Worm (Caenorhabditis elegans) whole organism, late embryonic: ENCODE data around the gene dct-7.

Source experiments
- C38D4.7 ChIP-seq: fragments of 200-800 bp; sonication (Bioruptor generic); optimal IDR thresholded peaks from 2 replicates; lab custom pipeline; 2018; ENCODE audit warnings: mild to moderate bottlenecking, missing genetic modification characterization, moderate library complexity, missing compliant biosample characterization
- K09A11.1 ChIP-seq: sonication (generic microtip); optimal IDR thresholded peaks from 2 replicates; lab custom pipeline; 2017; ENCODE audit warnings: antibody characterized with exemption, mild to moderate bottlenecking, missing genetic modification characterization, missing compliant biosample characterization; ENCODE audit not compliant: insufficient read depth
- T23F11.4 ChIP-seq: fragments of 200-800 bp; sonication (Bioruptor generic); optimal IDR thresholded peaks from 2 replicates; lab custom pipeline; 2018; ENCODE audit warnings: mild to moderate bottlenecking, missing genetic modification characterization, missing compliant biosample characterization
- Y22D7AL.16 ChIP-seq: sonication (generic microtip); optimal IDR thresholded peaks from 2 replicates; lab custom pipeline; 2016; ENCODE audit warnings: missing genetic modification characterization, missing compliant biosample characterization
- ceh-2 ChIP-seq: sonication (generic microtip); optimal IDR thresholded peaks from 2 replicates; lab custom pipeline; 2016; ENCODE audit warnings: missing genotype, missing genetic modification characterization, missing compliant biosample characterization
- ceh-30 ChIP-seq: fragments of 150-350 bp; optimal IDR thresholded peaks from 2 replicates; lab custom pipeline; 2014; ENCODE audit warnings: missing biosample characterization, missing genetic modification characterization
- ceh-31 ChIP-seq: sonication (generic microtip); optimal IDR thresholded peaks from 2 replicates; lab custom pipeline; 2016; ENCODE audit warnings: missing genetic modification characterization, missing compliant biosample characterization
- ceh-45 ChIP-seq: fragments of 200-800 bp; sonication (Bioruptor generic); IDR thresholded peaks from 2 replicates; pipeline ENCODE4 v1.3.6; 2022; ENCODE audit warnings: missing genetic modification reagents, missing genetic modification characterization, missing compliant biosample characterization
- ceh-48 ChIP-seq: sonication (generic microtip); optimal IDR thresholded peaks from 2 replicates; lab custom pipeline; 2016; ENCODE audit warnings: missing genetic modification characterization, inconsistent platforms, missing compliant biosample characterization
- ceh-9 ChIP-seq: sonication (generic microtip); optimal IDR thresholded peaks from 2 replicates; lab custom pipeline; 2016; ENCODE audit warnings: mild to moderate bottlenecking, missing genetic modification characterization, inconsistent platforms, missing compliant biosample characterization
- dve-1 ChIP-seq: sonication (generic microtip); optimal IDR thresholded peaks from 2 replicates; lab custom pipeline; 2017; ENCODE audit warnings: antibody characterized with exemption, mild to moderate bottlenecking, missing genetic modification characterization, missing compliant biosample characterization
- elt-2 ChIP-seq: sonication (generic microtip); optimal IDR thresholded peaks from 2 replicates; lab custom pipeline; 2016; ENCODE audit warnings: missing genetic modification reagents, missing genetic modification characterization, missing compliant biosample characterization
- ets-4 ChIP-seq: sonication (generic microtip); optimal IDR thresholded peaks from 2 replicates; lab custom pipeline; 2016; ENCODE audit warnings: missing genetic modification characterization, missing compliant biosample characterization
- eyg-1 ChIP-seq: sonication (generic microtip); optimal IDR thresholded peaks from 2 replicates; lab custom pipeline; 2016; ENCODE audit warnings: missing genotype, missing genetic modification characterization, missing compliant biosample characterization
- fkh-10 ChIP-seq: fragments of 150-350 bp; optimal IDR thresholded peaks from 2 replicates; lab custom pipeline; 2014; ENCODE audit warnings: missing biosample characterization, missing genetic modification reagents, missing genetic modification characterization
- gmeb-2 ChIP-seq: sonication (generic microtip); optimal IDR thresholded peaks from 2 replicates; lab custom pipeline; 2016; ENCODE audit warnings: missing genetic modification characterization, inconsistent platforms, missing compliant biosample characterization
- hlh-30 ChIP-seq: sonication (generic microtip); optimal IDR thresholded peaks from 2 replicates; lab custom pipeline; 2017; ENCODE audit warnings: antibody characterized with exemption, missing genetic modification characterization, missing compliant biosample characterization; ENCODE audit not compliant: insufficient read depth
- hlh-8 ChIP-seq: sonication (generic microtip); optimal IDR thresholded peaks from 2 replicates; lab custom pipeline; 2016; ENCODE audit warnings: missing genotype, missing genetic modification characterization, missing compliant biosample characterization
- lim-6 ChIP-seq: sonication (generic microtip); optimal IDR thresholded peaks from 2 replicates; lab custom pipeline; 2016; ENCODE audit warnings: missing genetic modification characterization, missing compliant biosample characterization
- madf-2 ChIP-seq: sonication (generic microtip); optimal IDR thresholded peaks from 2 replicates; lab custom pipeline; 2017; ENCODE audit warnings: missing genetic modification characterization, missing compliant biosample characterization
- mec-3 ChIP-seq: sonication (generic microtip); optimal IDR thresholded peaks from 2 replicates; lab custom pipeline; 2016; ENCODE audit warnings: borderline replicate concordance, missing genetic modification characterization, missing compliant biosample characterization
- npax-4 ChIP-seq: sonication (generic microtip); optimal IDR thresholded peaks from 2 replicates; lab custom pipeline; 2016; ENCODE audit warnings: missing genetic modification characterization, missing compliant biosample characterization
- pag-3 ChIP-seq: sonication (generic microtip); optimal IDR thresholded peaks from 2 replicates; lab custom pipeline; 2016; ENCODE audit warnings: missing compliant biosample characterization, missing genetic modification characterization, borderline replicate concordance
- pat-9 ChIP-seq: fragments of 200-800 bp; sonication (Bioruptor generic); optimal IDR thresholded peaks from 2 replicates; lab custom pipeline; 2018; ENCODE audit warnings: mild to moderate bottlenecking, missing genetic modification characterization, moderate library complexity, missing compliant biosample characterization
- pax-1 ChIP-seq: fragments of 150-350 bp; optimal IDR thresholded peaks from 2 replicates; lab custom pipeline; 2014; ENCODE audit warnings: missing biosample characterization, missing genetic modification characterization
- pha-2 ChIP-seq: sonication (generic microtip); optimal IDR thresholded peaks from 2 replicates; lab custom pipeline; 2017; ENCODE audit warnings: mild to moderate bottlenecking, missing genetic modification characterization, missing compliant biosample characterization
- pha-4 ChIP-seq: fragments of 150-350 bp; optimal IDR thresholded peaks from 2 replicates; lab custom pipeline; 2018; ENCODE audit warnings: missing biosample characterization, missing genetic modification reagents, missing genetic modification characterization
- pros-1 ChIP-seq: fragments of 150-350 bp; optimal IDR thresholded peaks from 2 replicates; lab custom pipeline; 2014; ENCODE audit warnings: missing biosample characterization, missing genetic modification reagents, missing genetic modification characterization
- sdc-2 ChIP-seq: sonication (generic microtip); optimal IDR thresholded peaks from 2 replicates; lab custom pipeline; 2016; ENCODE audit warnings: missing genotype, missing genetic modification characterization, missing compliant biosample characterization
- sox-2 ChIP-seq: fragments of 200-800 bp; sonication (Bioruptor generic); IDR thresholded peaks from 2 replicates; pipeline ENCODE4 v1.3.6; 2022; ENCODE audit warnings: missing genetic modification reagents, missing genetic modification characterization, missing compliant biosample characterization
- unc-3 ChIP-seq, 2 experiments: fragments of 200-800 bp in 1 of 2; sonication (Bioruptor generic) in 1 of 2; sonication (generic microtip) in 1 of 2; conservative IDR thresholded peaks in 1 of 2; optimal IDR thresholded peaks in 1 of 2; 2 replicates each; pipeline versions ENCODE4 v1.3.6 to Lab custom; 2016 to 2022; ENCODE audit warnings: missing compliant biosample characterization in 2 of 2, missing genetic modification characterization in 2 of 2, missing genetic modification reagents in 1 of 2
- unc-42 ChIP-seq: sonication (generic microtip); optimal IDR thresholded peaks from 2 replicates; lab custom pipeline; 2016; ENCODE audit warnings: missing genotype, missing genetic modification characterization, missing compliant biosample characterization
- unc-55 ChIP-seq: sonication (generic microtip); optimal IDR thresholded peaks from 2 replicates; lab custom pipeline; 2017; ENCODE audit warnings: missing biosample characterization, missing genetic modification reagents, missing genetic modification characterization
- unc-86 ChIP-seq: sonication (generic microtip); optimal IDR thresholded peaks from 2 replicates; lab custom pipeline; 2016; ENCODE audit warnings: missing genetic modification characterization, missing compliant biosample characterization
- ztf-16 ChIP-seq: sonication (generic microtip); optimal IDR thresholded peaks from 2 replicates; lab custom pipeline; 2017; ENCODE audit warnings: missing genetic modification characterization, missing compliant biosample characterization

Gene dct-7

DNA sequence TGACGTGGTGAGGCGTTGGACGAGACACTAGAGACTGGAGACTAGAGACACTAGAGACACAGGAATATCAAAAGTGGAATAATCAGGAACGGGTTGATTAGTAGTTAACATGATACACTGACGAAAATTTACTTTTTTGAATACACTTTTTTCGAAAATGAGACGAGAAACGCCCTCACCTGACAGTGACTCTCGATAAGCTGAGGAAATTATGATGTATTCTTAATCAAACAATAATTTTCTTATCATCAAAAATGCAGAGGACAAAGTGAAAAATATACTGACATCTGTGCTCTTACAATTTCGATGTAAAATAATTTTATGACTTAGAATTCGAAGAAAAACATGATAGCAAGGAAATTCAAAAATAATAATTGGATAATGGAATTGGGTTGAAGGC, 30.9 kb downstream of the dct-7 start:
- no peak for TF ChIP-seq madf-2 (tag; lab: Kevin White, UChicago)
- TF ChIP-seq ceh-48 (tag; lab: Kevin White, UChicago), result no peak
- TF ChIP-seq hlh-30 (tag; lab: Kevin White, UChicago), result no peak
- TF ChIP-seq dve-1 (tag; lab: Kevin White, UChicago), result no peak
- no peak for TF ChIP-seq unc-86 (tag; lab: Kevin White, UChicago)
- no peak for TF ChIP-seq unc-55 (GFP tag; lab: Kevin White, UChicago)
- TF ChIP-seq sdc-2, result no peak
- TF ChIP-seq ceh-31 (tag; lab: Kevin White, UChicago), result no peak
- no peak for TF ChIP-seq gmeb-2 (tag; lab: Kevin White, UChicago)
- TF ChIP-seq pros-1 (tag; lab: Kevin White, UChicago), result no peak
- TF ChIP-seq ceh-9, result no peak
- no peak for TF ChIP-seq mec-3
- TF ChIP-seq ceh-45 (GFP tag; lab: Robert Waterston, UW), result no peak
- no peak for TF ChIP-seq npax-4 (tag; lab: Kevin White, UChicago)
- TF ChIP-seq eyg-1 (tag; lab: Kevin White, UChicago), result no peak
- TF ChIP-seq T23F11.4 (GFP tag; lab: Kevin White, UChicago), result no peak
- no peak for TF ChIP-seq ztf-16 (tag; lab: Kevin White, UChicago)
- TF ChIP-seq pha-4 (tag; lab: Kevin White, UChicago), result no peak
- TF ChIP-seq sox-2 (GFP tag; lab: Robert Waterston, UW), result no peak
- TF ChIP-seq, all 69 proteins: peak for 0

- TF ChIP-seq pat-9 (no peak), elt-2 (tag; lab: Kevin White, UChicago) (no peak), unc-3 (GFP tag; conservative IDR thresholded peaks at IDR 0.05; lab: Robert Waterston, UW) (no peak), unc-3 (tag; optimal IDR thresholded peaks at IDR 0.05; lab: Kevin White, UChicago) (no peak), ceh-30 (tag; lab: Kevin White, UChicago) (no peak), Y22D7AL.16 (tag; lab: Kevin White, UChicago) (no peak), unc-42 (no peak), ceh-2 (tag; lab: Kevin White, UChicago) (no peak), lim-6 (tag; lab: Kevin White, UChicago) (no peak), unc-55 (GFP tag; lab: Kevin White, UChicago) (no peak), pax-1 (tag; lab: Kevin White, UChicago) (no peak), ztf-16 (tag; lab: Kevin White, UChicago) (no peak), C38D4.7 (GFP tag; lab: Kevin White, UChicago) (no peak), eyg-1 (tag; lab: Kevin White, UChicago) (no peak), fkh-10 (GFP tag; lab: Kevin White, UChicago) (no peak)
Measured at ce11 chrIV:4254989-4255582, 35.3 kb downstream of the dct-7 start.

- TF ChIP-seq pag-3 (tag; lab: Kevin White, UChicago) (no peak), hlh-8 (tag; lab: Kevin White, UChicago) (no peak), ets-4 (tag; lab: Kevin White, UChicago) (no peak), pha-2 (tag; lab: Kevin White, UChicago) (peak; percentile 43)
- TF ChIP-seq, all 69 proteins: peak for 1
Measured at ce11 chrIV:4247770-4248169, 42.6 kb downstream of the dct-7 start, which contains the start of gene ama-1. Gene ama-1 (plus strand): TSS chrIV:4248070.

- TF ChIP-seq unc-42 (peak; percentile 22), K09A11.1 (tag; lab: Kevin White, UChicago) (no peak)
Measured at ce11 chrIV:4247334-4247733, 43.0 kb downstream of the dct-7 start.
